Worm (Caenorhabditis elegans) whole organism, L3 larva: ENCODE results near the gene ula-1.

Experiments used
- R02D3.7 ChIP-seq: fragments of 150-350 bp; optimal IDR thresholded peaks from 2 replicates; lab custom pipeline; 2014; ENCODE audit warnings: missing biosample characterization, missing genetic modification characterization
- ZK546.5 ChIP-seq: sonication (generic microtip); optimal IDR thresholded peaks from 2 replicates; lab custom pipeline; 2017; ENCODE audit warnings: missing biosample characterization, missing genetic modification characterization
- aly-2 ChIP-seq: fragments of 150-350 bp; optimal IDR thresholded peaks from 2 replicates; lab custom pipeline; 2014; ENCODE audit warnings: missing biosample characterization, missing genetic modification characterization
- ceh-16 ChIP-seq: sonication (generic microtip); optimal IDR thresholded peaks from 2 replicates; lab custom pipeline; 2017; ENCODE audit warnings: missing biosample characterization, missing genetic modification characterization
- ceh-28 ChIP-seq: fragments of 150-350 bp; optimal IDR thresholded peaks from 2 replicates; lab custom pipeline; 2014; ENCODE audit warnings: missing biosample characterization, missing genetic modification reagents, missing genetic modification characterization
- ceh-82 ChIP-seq: fragments of 150-350 bp; optimal IDR thresholded peaks from 2 replicates; lab custom pipeline; 2014; ENCODE audit warnings: missing biosample characterization, missing genetic modification characterization
- ceh-9 ChIP-seq: sonication (generic microtip); optimal IDR thresholded peaks from 2 replicates; lab custom pipeline; 2018; ENCODE audit warnings: missing biosample characterization, missing genetic modification characterization
- daf-12 ChIP-seq: fragments of 150-350 bp; optimal IDR thresholded peaks from 2 replicates; lab custom pipeline; 2014; ENCODE audit warnings: missing biosample characterization, missing genetic modification reagents, missing genetic modification characterization
- elt-1 ChIP-seq: fragments of 150-350 bp; optimal IDR thresholded peaks from 2 replicates; lab custom pipeline; 2014; ENCODE audit warnings: missing biosample characterization, missing genetic modification characterization
- elt-2 ChIP-seq: sonication (generic microtip); optimal IDR thresholded peaks from 2 replicates; lab custom pipeline; 2016; ENCODE audit warnings: missing genetic modification reagents, mild to moderate bottlenecking, missing genetic modification characterization, missing compliant biosample characterization
- elt-3 ChIP-seq, 3 experiments: fragments of 150-350 bp in 1 of 3; sonication (generic microtip) in 2 of 3; optimal IDR thresholded peaks; 2 replicates in 2 of 3; 4 replicates in 1 of 3; lab custom pipeline; 2014 to 2017; ENCODE audit warnings: missing biosample characterization in 3 of 3, missing genetic modification characterization in 3 of 3
- eor-1 ChIP-seq, 2 experiments: fragments of 150-350 bp; optimal IDR thresholded peaks; 2 replicates each; lab custom pipeline; 2014 to 2018; ENCODE audit warnings: missing biosample characterization in 2 of 2, missing genetic modification characterization in 2 of 2
- fos-1 ChIP-seq: fragments of 150-350 bp; optimal IDR thresholded peaks from 2 replicates; lab custom pipeline; 2014; ENCODE audit warnings: missing biosample characterization, missing genetic modification characterization
- hmg-11 ChIP-seq: sonication (generic microtip); optimal IDR thresholded peaks from 2 replicates; lab custom pipeline; 2016; ENCODE audit warnings: missing genetic modification characterization, missing compliant biosample characterization
- jun-1 ChIP-seq: fragments of 150-350 bp; optimal IDR thresholded peaks from 2 replicates; lab custom pipeline; 2014; ENCODE audit warnings: missing biosample characterization, missing genetic modification reagents, missing genetic modification characterization
- lin-15B ChIP-seq: fragments of 150-350 bp; optimal IDR thresholded peaks from 2 replicates; lab custom pipeline; 2014; ENCODE audit warnings: missing biosample characterization, missing genetic modification characterization
- lin-39 ChIP-seq: fragments of 150-350 bp; optimal IDR thresholded peaks from 2 replicates; lab custom pipeline; 2018; ENCODE audit warnings: missing biosample characterization, missing genetic modification reagents, missing genetic modification characterization
- mdl-1 ChIP-seq: fragments of 150-350 bp; optimal IDR thresholded peaks from 2 replicates; lab custom pipeline; 2014; ENCODE audit warnings: missing biosample characterization, missing genetic modification characterization
- mml-1 ChIP-seq: fragments of 150-350 bp; sonication (generic microtip); optimal IDR thresholded peaks from 3 replicates; lab custom pipeline; 2014; ENCODE audit warnings: missing biosample characterization, missing genetic modification characterization
- nfya-1 ChIP-seq: sonication (generic microtip); optimal IDR thresholded peaks from 2 replicates; lab custom pipeline; 2017; ENCODE audit warnings: missing genetic modification characterization, mild to moderate bottlenecking, missing compliant biosample characterization, antibody characterized with exemption, moderate library complexity; ENCODE audit not compliant: insufficient read depth
- nhr-237 ChIP-seq: fragments of 150-350 bp; optimal IDR thresholded peaks from 2 replicates; lab custom pipeline; 2014; ENCODE audit warnings: missing biosample characterization, missing genetic modification characterization
- nhr-25 ChIP-seq: sonication (generic microtip); optimal IDR thresholded peaks from 2 replicates; lab custom pipeline; 2017; ENCODE audit warnings: missing biosample characterization, missing genetic modification characterization
- nhr-28 ChIP-seq: fragments of 150-350 bp; optimal IDR thresholded peaks from 2 replicates; lab custom pipeline; 2014; ENCODE audit warnings: missing biosample characterization, missing genetic modification characterization
- nhr-43 ChIP-seq: sonication (generic microtip); optimal IDR thresholded peaks from 2 replicates; lab custom pipeline; 2016; ENCODE audit warnings: mild to moderate bottlenecking, missing genetic modification characterization, missing compliant biosample characterization; ENCODE audit not compliant: poor library complexity, severe bottlenecking
- nhr-67 ChIP-seq: fragments of 150-350 bp; optimal IDR thresholded peaks from 2 replicates; lab custom pipeline; 2014; ENCODE audit warnings: missing biosample characterization, missing genetic modification characterization
- nhr-76 ChIP-seq: fragments of 150-350 bp; sonication (generic microtip); optimal IDR thresholded peaks from 5 replicates; lab custom pipeline; 2014; ENCODE audit warnings: missing biosample characterization, missing genetic modification characterization
- pha-4 ChIP-seq: fragments of 150-350 bp; optimal IDR thresholded peaks from 2 replicates; lab custom pipeline; 2014; ENCODE audit warnings: missing biosample characterization, missing genetic modification reagents, missing genetic modification characterization
- pqm-1 ChIP-seq: fragments of 150-350 bp; optimal IDR thresholded peaks from 2 replicates; lab custom pipeline; 2017; ENCODE audit warnings: missing biosample characterization, missing genetic modification characterization, inconsistent platforms
- skn-1 ChIP-seq: fragments of 150-350 bp; optimal IDR thresholded peaks from 2 replicates; lab custom pipeline; 2014; ENCODE audit warnings: missing biosample characterization, missing genetic modification characterization
- snpc-4 ChIP-seq: fragments of 150-350 bp; optimal IDR thresholded peaks from 2 replicates; lab custom pipeline; 2014; ENCODE audit warnings: missing biosample characterization, missing genetic modification characterization
- tbx-2 ChIP-seq: sonication (generic microtip); optimal IDR thresholded peaks from 2 replicates; lab custom pipeline; 2016; ENCODE audit warnings: mild to moderate bottlenecking, missing genetic modification characterization, missing compliant biosample characterization
- unc-39 ChIP-seq: sonication (generic microtip); optimal IDR thresholded peaks from 4 replicates; lab custom pipeline; 2017; ENCODE audit warnings: missing biosample characterization, missing genetic modification characterization
- unc-62 ChIP-seq: fragments of 150-350 bp; sonication (generic microtip); optimal IDR thresholded peaks from 4 replicates; lab custom pipeline; 2014; ENCODE audit warnings: missing biosample characterization, missing genetic modification reagents, missing genetic modification characterization
- ztf-11 ChIP-seq: fragments of 150-350 bp; optimal IDR thresholded peaks from 2 replicates; lab custom pipeline; 2014; ENCODE audit warnings: missing biosample characterization, missing genetic modification characterization
- ztf-4 ChIP-seq: fragments of 150-350 bp; optimal IDR thresholded peaks from 2 replicates; lab custom pipeline; 2014; ENCODE audit warnings: missing biosample characterization, missing genetic modification characterization

The ula-1 gene

ce11 chrIII:4906365-4906764 is 13.8 kb downstream of the ula-1 start:
- TF ChIP-seq lin-39 (no peak), hmg-11 (tag; lab: Kevin White, UChicago) (no peak), unc-39 (tag; lab: Kevin White, UChicago) (no peak), nhr-28 (tag; lab: Kevin White, UChicago) (no peak), tbx-2 (no peak), elt-3 (tag; optimal IDR thresholded peaks at IDR 0.05; lab: Kevin White, UChicago) (peak in 1 of 3 experiments; percentile 40), pha-4 (tag; lab: Kevin White, UChicago) (peak; percentile 24), pqm-1 (tag; lab: Kevin White, UChicago) (peak; percentile 2), ceh-82 (tag; lab: Kevin White, UChicago) (no peak), mml-1 (tag; lab: Kevin White, UChicago) (no peak), ceh-9 (tag; lab: Kevin White, UChicago) (no peak), lin-15B (tag; lab: Kevin White, UChicago) (no peak), aly-2 (tag; lab: Kevin White, UChicago) (no peak), ceh-16 (tag; lab: Kevin White, UChicago) (no peak), elt-2 (tag; lab: Kevin White, UChicago) (peak; percentile 64), nhr-76 (tag; lab: Kevin White, UChicago) (no peak), ZK546.5 (tag; lab: Kevin White, UChicago) (no peak), nhr-67 (tag; lab: Kevin White, UChicago) (no peak), snpc-4 (peak; percentile 26), ztf-11 (no peak), eor-1 (tag; optimal IDR thresholded peaks at IDR 0.05; lab: Kevin White, UChicago) (no peak), jun-1 (peak; percentile 44)
- TF ChIP-seq, all 47 proteins: peak for 6

ce11 chrIII:4905405-4905804 is 14.7 kb downstream of the ula-1 start, which contains the start of gene F26F4.8:
TSS of gene F26F4.8 (minus strand) at chrIII:4905473.
- TF ChIP-seq jun-1 (no peak), pha-4 (tag; lab: Kevin White, UChicago) (peak; percentile 14), elt-1 (tag; lab: Kevin White, UChicago) (no peak), lin-15B (tag; lab: Kevin White, UChicago) (peak; percentile 42), nfya-1 (tag; lab: Kevin White, UChicago) (peak; percentile 52)
- TF ChIP-seq, all 47 proteins: peak for 3

- TF ChIP-seq ceh-28, result no peak
- no peak for TF ChIP-seq fos-1 (tag; lab: Kevin White, UChicago)
- TF ChIP-seq daf-12 (tag; lab: Kevin White, UChicago), result no peak
- TF ChIP-seq lin-15B (tag; lab: Kevin White, UChicago), result no peak
- no peak for TF ChIP-seq ceh-9 (tag; lab: Kevin White, UChicago)
- no peak for TF ChIP-seq nhr-237
- no peak for TF ChIP-seq ztf-4 (tag; lab: Kevin White, UChicago)
- TF ChIP-seq jun-1, result no peak
- TF ChIP-seq skn-1 (tag; lab: Kevin White, UChicago), result no peak
- no peak for TF ChIP-seq elt-3 (tag; optimal IDR thresholded peaks at IDR 0.05; lab: Kevin White, UChicago)
- no peak for TF ChIP-seq nhr-28 (tag; lab: Kevin White, UChicago)
- no peak for TF ChIP-seq nhr-25
- no peak for TF ChIP-seq ceh-16 (tag; lab: Kevin White, UChicago)
- no peak for TF ChIP-seq aly-2 (tag; lab: Kevin White, UChicago)
- TF ChIP-seq nhr-43 (tag; lab: Kevin White, UChicago), result no peak
Observed at ce11 chrIII:4903784-4904183, 16.3 kb downstream of the ula-1 start, which contains the start of gene kbp-2. TSS of gene kbp-2 (minus strand) at chrIII:4903884.

- no peak for TF ChIP-seq ztf-4 (tag; lab: Kevin White, UChicago)
- TF ChIP-seq tbx-2, result no peak
- TF ChIP-seq nhr-28 (tag; lab: Kevin White, UChicago), result no peak
- TF ChIP-seq mml-1 (tag; lab: Kevin White, UChicago), result no peak
- TF ChIP-seq daf-12 (tag; lab: Kevin White, UChicago), result no peak
- TF ChIP-seq mdl-1 (tag; lab: Kevin White, UChicago), result no peak
- no peak for TF ChIP-seq pha-4 (tag; lab: Kevin White, UChicago)
- TF ChIP-seq ceh-16 (tag; lab: Kevin White, UChicago), result no peak
- TF ChIP-seq ceh-28, result no peak
- no peak for TF ChIP-seq nfya-1 (tag; lab: Kevin White, UChicago)
- TF ChIP-seq unc-62 (GFP tag; lab: Kevin White, UChicago), result no peak
- TF ChIP-seq nhr-67 (tag; lab: Kevin White, UChicago), result no peak
- no peak for TF ChIP-seq eor-1 (tag; optimal IDR thresholded peaks at IDR 0.05; lab: Kevin White, UChicago)
- no peak for TF ChIP-seq skn-1 (tag; lab: Kevin White, UChicago)
- TF ChIP-seq nhr-237, result no peak
- TF ChIP-seq fos-1 (tag; lab: Kevin White, UChicago), result no peak
- no peak for TF ChIP-seq R02D3.7
Observed at ce11 chrIII:4900260-4900659, 19.9 kb downstream of the ula-1 start, which contains the start of gene tag-340. TSS of gene tag-340 (plus strand) at chrIII:4900508.
